Worm (Caenorhabditis elegans) whole organism, young adult: ENCODE results near the gene flp-27.

Experiments used
- B0019.2 ChIP-seq: fragments of 200-800 bp; sonication (Bioruptor generic); conservative IDR thresholded peaks from 2 replicates; pipeline ENCODE4 v1.3.6; 2022; ENCODE audit warnings: missing genetic modification reagents, missing genetic modification characterization, missing compliant biosample characterization
- C17E4.6 ChIP-seq: fragments of 200-800 bp; sonication (Bioruptor generic); IDR thresholded peaks from 2 replicates; pipeline ENCODE4 v1.3.6; 2022; ENCODE audit warnings: missing genetic modification reagents, missing genetic modification characterization, missing compliant biosample characterization
- D2030.7 ChIP-seq: fragments of 200-800 bp; sonication (Bioruptor generic); IDR thresholded peaks from 2 replicates; pipeline ENCODE4 v1.3.6; 2022; ENCODE audit warnings: missing genetic modification reagents, missing genetic modification characterization, missing compliant biosample characterization
- F10E7.11 ChIP-seq: sonication (generic microtip); optimal IDR thresholded peaks from 2 replicates; lab custom pipeline; 2017; ENCODE audit warnings: mild to moderate bottlenecking, missing genetic modification characterization, moderate library complexity, missing compliant biosample characterization
- F23B12.7 ChIP-seq: sonication (generic microtip); optimal IDR thresholded peaks from 2 replicates; lab custom pipeline; 2017; ENCODE audit warnings: missing genetic modification characterization, mild to moderate bottlenecking, missing compliant biosample characterization, antibody characterized with exemption, moderate library complexity; ENCODE audit not compliant: insufficient read depth
- F55B11.4 ChIP-seq: sonication (generic microtip); optimal IDR thresholded peaks from 2 replicates; lab custom pipeline; 2016; ENCODE audit warnings: missing compliant biosample characterization, missing genetic modification characterization, borderline replicate concordance; ENCODE audit not compliant: insufficient read depth
- F57A8.1 ChIP-seq: fragments of 200-800 bp; sonication (Bioruptor generic); optimal IDR thresholded peaks from 2 replicates; lab custom pipeline; 2018; ENCODE audit warnings: mild to moderate bottlenecking, missing genetic modification characterization, moderate library complexity, missing compliant biosample characterization
- F57C9.4 ChIP-seq: sonication (generic microtip); optimal IDR thresholded peaks from 2 replicates; lab custom pipeline; 2017; ENCODE audit warnings: mild to moderate bottlenecking, missing genetic modification characterization, missing compliant biosample characterization
- Y53G8AR.9 ChIP-seq: fragments of 200-800 bp; sonication (Bioruptor generic); conservative IDR thresholded peaks from 2 replicates; pipeline ENCODE4 v1.3.6; 2022; ENCODE audit warnings: missing genetic modification reagents, missing genetic modification characterization, missing compliant biosample characterization
- Y67H2A.10 ChIP-seq: fragments of 200-800 bp; sonication (Bioruptor generic); conservative IDR thresholded peaks from 2 replicates; pipeline ENCODE4 v1.3.6; 2022; ENCODE audit warnings: missing genetic modification reagents, missing genetic modification characterization, missing compliant biosample characterization
- Y79H2A.3 ChIP-seq: fragments of 200-800 bp; sonication (Bioruptor generic); conservative IDR thresholded peaks from 2 replicates; pipeline ENCODE4 v1.3.6; 2022; ENCODE audit warnings: missing genetic modification reagents, missing genetic modification characterization, missing compliant biosample characterization
- aptf-2 ChIP-seq: fragments of 200-800 bp; sonication (Bioruptor generic); conservative IDR thresholded peaks from 2 replicates; pipeline ENCODE4 v1.3.6; 2022; ENCODE audit warnings: missing genetic modification reagents, missing genetic modification characterization, missing compliant biosample characterization
- attf-5 ChIP-seq: fragments of 200-800 bp; sonication (Bioruptor generic); optimal IDR thresholded peaks from 2 replicates; lab custom pipeline; 2018; ENCODE audit warnings: mild to moderate bottlenecking, missing genetic modification characterization, missing compliant biosample characterization
- bed-2 ChIP-seq: fragments of 200-800 bp; sonication (Bioruptor generic); IDR thresholded peaks from 2 replicates; pipeline ENCODE4 v1.3.6; 2022; ENCODE audit warnings: missing genetic modification reagents, missing genetic modification characterization, missing compliant biosample characterization
- ccch-3 ChIP-seq: fragments of 200-800 bp; sonication (Bioruptor generic); optimal IDR thresholded peaks from 2 replicates; lab custom pipeline; 2018; ENCODE audit warnings: mild to moderate bottlenecking, missing genetic modification characterization, missing compliant biosample characterization
- ceh-100 ChIP-seq: fragments of 200-800 bp; sonication (Bioruptor generic); IDR thresholded peaks from 2 replicates; pipeline ENCODE4 v1.3.6; 2022; ENCODE audit warnings: missing genetic modification reagents, missing genetic modification characterization, missing compliant biosample characterization
- ceh-27 ChIP-seq: fragments of 200-800 bp; sonication (Bioruptor generic); optimal IDR thresholded peaks from 2 replicates; lab custom pipeline; 2018; ENCODE audit warnings: mild to moderate bottlenecking, missing genetic modification characterization, moderate library complexity, missing compliant biosample characterization
- ceh-40 ChIP-seq: fragments of 200-800 bp; sonication (Bioruptor generic); IDR thresholded peaks from 2 replicates; pipeline ENCODE4 v1.3.6; 2022; ENCODE audit warnings: missing genetic modification characterization, missing compliant biosample characterization
- ceh-79 ChIP-seq: sonication (generic microtip); optimal IDR thresholded peaks from 2 replicates; lab custom pipeline; 2017; ENCODE audit warnings: mild to moderate bottlenecking, missing genetic modification characterization, missing compliant biosample characterization
- chd-7 ChIP-seq: sonication (generic microtip); optimal IDR thresholded peaks from 2 replicates; lab custom pipeline; 2016; ENCODE audit warnings: mild to moderate bottlenecking, missing genetic modification characterization, moderate library complexity, missing compliant biosample characterization
- egl-18 ChIP-seq: fragments of 200-800 bp; sonication (Bioruptor generic); IDR thresholded peaks from 2 replicates; pipeline ENCODE4 v1.3.6; 2022; ENCODE audit warnings: missing genetic modification reagents, missing genetic modification characterization, missing compliant biosample characterization
- egl-44 ChIP-seq: fragments of 200-800 bp; sonication (Bioruptor generic); IDR thresholded peaks from 2 replicates; pipeline ENCODE4 v1.3.6; 2022; ENCODE audit warnings: missing genetic modification reagents, missing genetic modification characterization, missing compliant biosample characterization
- gei-17 ChIP-seq: fragments of 200-800 bp; sonication (Bioruptor generic); optimal IDR thresholded peaks from 2 replicates; lab custom pipeline; 2018; ENCODE audit warnings: mild to moderate bottlenecking, missing genetic modification characterization, missing compliant biosample characterization
- hlh-26 ChIP-seq: fragments of 200-800 bp; sonication (Bioruptor generic); conservative IDR thresholded peaks from 2 replicates; pipeline ENCODE4 v1.3.6; 2022; ENCODE audit warnings: missing genetic modification reagents, missing genetic modification characterization, missing compliant biosample characterization
- hrde-1 ChIP-seq: sonication (generic microtip); optimal IDR thresholded peaks from 2 replicates; lab custom pipeline; 2016; ENCODE audit warnings: missing genetic modification characterization, mild to moderate bottlenecking, missing compliant biosample characterization, moderate library complexity, missing genotype, missing genetic modification reagents, borderline replicate concordance
- hsf-1 ChIP-seq: fragments of 200-800 bp; sonication (Bioruptor generic); IDR thresholded peaks from 2 replicates; pipeline ENCODE4 v1.3.6; 2022; ENCODE audit warnings: missing genetic modification reagents, missing genetic modification characterization, missing compliant biosample characterization
- let-607 ChIP-seq, 2 experiments: fragments of 200-800 bp in 1 of 2; sonication (Bioruptor generic) in 1 of 2; sonication (generic microtip) in 1 of 2; optimal IDR thresholded peaks; 2 replicates each; lab custom pipeline; 2016 to 2018; ENCODE audit warnings: mild to moderate bottlenecking in 2 of 2, missing compliant biosample characterization in 2 of 2, missing genetic modification characterization in 2 of 2, moderate library complexity in 2 of 2, missing genotype in 1 of 2
- lin-26 ChIP-seq: fragments of 200-800 bp; sonication (Bioruptor generic); IDR thresholded peaks from 2 replicates; pipeline ENCODE4 v1.3.6; 2022; ENCODE audit warnings: missing genetic modification reagents, missing genetic modification characterization, missing compliant biosample characterization
- lin-35 ChIP-seq, 3 experiments: fragments of 150-350 bp in 2 of 3; sonication (generic microtip) in 1 of 3; optimal IDR thresholded peaks; 2 replicates each; lab custom pipeline; 2014 to 2018; ENCODE audit warnings: missing biosample characterization in 3 of 3, missing genetic modification characterization in 3 of 3, missing genetic modification reagents in 3 of 3
- lir-1 ChIP-seq: fragments of 200-800 bp; sonication (Bioruptor generic); conservative IDR thresholded peaks from 2 replicates; pipeline ENCODE4 v1.3.6; 2022; ENCODE audit warnings: missing genetic modification reagents, missing genetic modification characterization, missing compliant biosample characterization
- madf-3 ChIP-seq: fragments of 200-800 bp; sonication (Bioruptor generic); IDR thresholded peaks from 2 replicates; pipeline ENCODE4 v1.3.6; 2022; ENCODE audit warnings: missing genetic modification reagents, missing genetic modification characterization, missing compliant biosample characterization
- mes-4 ChIP-seq: sonication (generic microtip); optimal IDR thresholded peaks from 2 replicates; lab custom pipeline; 2016; ENCODE audit warnings: missing genotype, missing genetic modification characterization, missing compliant biosample characterization
- nhr-120 ChIP-seq: fragments of 200-800 bp; sonication (Bioruptor generic); IDR thresholded peaks from 2 replicates; pipeline ENCODE4 v1.3.6; 2022; ENCODE audit warnings: missing genetic modification characterization, missing compliant biosample characterization
- nhr-179 ChIP-seq: sonication (generic microtip); optimal IDR thresholded peaks from 2 replicates; lab custom pipeline; 2016; ENCODE audit warnings: mild to moderate bottlenecking, missing genetic modification characterization, missing compliant biosample characterization
- pbrm-1 ChIP-seq: fragments of 200-800 bp; sonication (Bioruptor generic); IDR thresholded peaks from 2 replicates; pipeline ENCODE4 v1.3.6; 2022; ENCODE audit warnings: missing genetic modification reagents, missing genetic modification characterization, missing compliant biosample characterization
- rec-8 ChIP-seq, 2 experiments: sonication (generic microtip); optimal IDR thresholded peaks; 2 replicates each; lab custom pipeline; 2016; ENCODE audit warnings: mild to moderate bottlenecking in 2 of 2, missing genetic modification characterization in 2 of 2, missing genetic modification reagents in 2 of 2, missing genotype in 2 of 2, missing biosample characterization in 1 of 2, missing compliant biosample characterization in 1 of 2, moderate library complexity in 1 of 2
- sdz-38 ChIP-seq: sonication (generic microtip); optimal IDR thresholded peaks from 2 replicates; lab custom pipeline; 2016; ENCODE audit warnings: missing genotype, missing genetic modification characterization, missing compliant biosample characterization
- snpc-1.1 ChIP-seq: sonication (generic microtip); optimal IDR thresholded peaks from 2 replicates; lab custom pipeline; 2017; ENCODE audit warnings: missing genetic modification characterization, mild to moderate bottlenecking, missing compliant biosample characterization, antibody characterized with exemption, moderate library complexity, missing genotype, missing genetic modification reagents; ENCODE audit not compliant: insufficient read depth
- tbx-9 ChIP-seq: sonication (generic microtip); optimal IDR thresholded peaks from 2 replicates; lab custom pipeline; 2016; ENCODE audit warnings: borderline replicate concordance, missing genetic modification characterization, inconsistent platforms, missing compliant biosample characterization
- tlf-1 ChIP-seq: fragments of 200-800 bp; sonication (Bioruptor generic); optimal IDR thresholded peaks from 2 replicates; lab custom pipeline; 2018; ENCODE audit warnings: mild to moderate bottlenecking, missing genetic modification characterization, missing compliant biosample characterization
- xnd-1 ChIP-seq: sonication (generic microtip); optimal IDR thresholded peaks from 2 replicates; lab custom pipeline; 2016; ENCODE audit warnings: missing genotype, missing genetic modification reagents, missing genetic modification characterization, missing compliant biosample characterization
- ztf-25 ChIP-seq: fragments of 200-800 bp; sonication (Bioruptor generic); IDR thresholded peaks from 2 replicates; pipeline ENCODE4 v1.3.6; 2022; ENCODE audit warnings: missing genetic modification reagents, missing genetic modification characterization, missing compliant biosample characterization
- ztf-28 ChIP-seq: fragments of 200-800 bp; sonication (Bioruptor generic); IDR thresholded peaks from 2 replicates; pipeline ENCODE4 v1.3.6; 2022; ENCODE audit warnings: missing genetic modification reagents, missing genetic modification characterization, missing compliant biosample characterization
- ztf-3 ChIP-seq: fragments of 200-800 bp; sonication (Bioruptor generic); optimal IDR thresholded peaks from 2 replicates; lab custom pipeline; 2018; ENCODE audit warnings: mild to moderate bottlenecking, missing genetic modification characterization, missing compliant biosample characterization
- ztf-6 ChIP-seq: fragments of 200-800 bp; sonication (Bioruptor generic); IDR thresholded peaks from 2 replicates; pipeline ENCODE4 v1.3.6; 2022; ENCODE audit warnings: missing genetic modification reagents, missing genetic modification characterization, missing compliant biosample characterization

The flp-27 gene

ce11 chrII:5649236-5650004, 31.4 kb upstream of the flp-27 start, which contains the start of the genes sam-4, F59E12.17 and zyg-1 (continued):
- TF ChIP-seq ceh-100 (GFP tag; lab: Robert Waterston, UW) = peak; percentile 22; the same call in 1 of the 2 replicates
- no peak for TF ChIP-seq gei-17
- TF ChIP-seq madf-3 (GFP tag; lab: Robert Waterston, UW) = peak; percentile 67; the same call in 1 of the 2 replicates
- peak; percentile 52; the same call in 1 of the 2 replicates for TF ChIP-seq aptf-2 (GFP tag; lab: Robert Waterston, UW)
- TF ChIP-seq F23B12.7 (tag; lab: Kevin White, UChicago) = peak; percentile 83
- no peak for TF ChIP-seq mes-4 (tag; lab: Kevin White, UChicago)
- no peak for TF ChIP-seq nhr-120
- TF ChIP-seq rec-8 (tag; optimal IDR thresholded peaks at IDR 0.05; lab: Kevin White, UChicago) = no peak
- TF ChIP-seq lin-26 = no peak
- TF ChIP-seq egl-18 (GFP tag; lab: Robert Waterston, UW) = no peak
- 0 out of 2 replicates have a peak, but pooled peaks have one; percentile 8 for TF ChIP-seq lir-1 (GFP tag; lab: Robert Waterston, UW)
- 0 out of 2 replicates have a peak, but pooled peaks have one; percentile 23 for TF ChIP-seq egl-44
- peak; percentile 82 for TF ChIP-seq D2030.7
- TF ChIP-seq xnd-1 (tag; lab: Kevin White, UChicago) = peak; percentile 1
- no peak for TF ChIP-seq tbx-9
- TF ChIP-seq chd-7 (tag; lab: Kevin White, UChicago) = no peak
- TF ChIP-seq bed-2 (GFP tag; lab: Robert Waterston, UW) = no peak
- TF ChIP-seq hsf-1 = no peak
- no peak for TF ChIP-seq ceh-40 (GFP tag; lab: Robert Waterston, UW)
- TF ChIP-seq tlf-1 (GFP tag; lab: Kevin White, UChicago) = no peak
- no peak for TF ChIP-seq Y53G8AR.9 (GFP tag; lab: Robert Waterston, UW)
- TF ChIP-seq ccch-3 (GFP tag; lab: Kevin White, UChicago) = no peak
- TF ChIP-seq ztf-25 = 0 out of 2 replicates have a peak, but pooled peaks have one; percentile 60
- no peak for TF ChIP-seq F57C9.4 (tag; lab: Kevin White, UChicago)
- peak; percentile 80; the same call in 1 of the 2 replicates for TF ChIP-seq ztf-28 (GFP tag; lab: Robert Waterston, UW)
- TF ChIP-seq F55B11.4 (tag; lab: Kevin White, UChicago) = no peak
- TF ChIP-seq nhr-179 (tag; lab: Kevin White, UChicago) = no peak
- no peak for TF ChIP-seq Y67H2A.10 (GFP tag; lab: Robert Waterston, UW)
- TF ChIP-seq lin-35 (GFP tag; optimal IDR thresholded peaks at IDR 0.05; lab: Kevin White, UChicago) = peak in 1 of 3 experiments; percentile 64
- TF ChIP-seq F10E7.11 (tag; lab: Kevin White, UChicago) = no peak
- no peak for TF ChIP-seq let-607 (tag; optimal IDR thresholded peaks at IDR 0.05; lab: Kevin White, UChicago)
- no peak for TF ChIP-seq F57A8.1 (GFP tag; lab: Kevin White, UChicago)
- no peak for TF ChIP-seq C17E4.6 (GFP tag; lab: Robert Waterston, UW)
- no peak for TF ChIP-seq ztf-3 (GFP tag; lab: Kevin White, UChicago)
- TF ChIP-seq ceh-79 = no peak
- no peak for TF ChIP-seq hlh-26 (GFP tag; lab: Robert Waterston, UW)
- no peak for TF ChIP-seq snpc-1.1 (tag; lab: Kevin White, UChicago)
- TF ChIP-seq pbrm-1 (GFP tag; lab: Robert Waterston, UW) = peak; percentile 21; the same call in 1 of the 2 replicates
- no peak for TF ChIP-seq hrde-1 (tag; lab: Kevin White, UChicago)
- peak; percentile 73 for TF ChIP-seq B0019.2 (GFP tag; lab: Robert Waterston, UW)
- TF ChIP-seq Y79H2A.3 (GFP tag; lab: Robert Waterston, UW) = no peak
- peak; percentile 85 for TF ChIP-seq attf-5 (GFP tag; lab: Kevin White, UChicago)
- no peak for TF ChIP-seq sdz-38 (tag; lab: Kevin White, UChicago)
- peak; percentile 64 for TF ChIP-seq ceh-27 (GFP tag; lab: Kevin White, UChicago)
- TF ChIP-seq ztf-6 (GFP tag; lab: Robert Waterston, UW) = no peak
